Fruit fly (Drosophila melanogaster) whole organism, embryonic: ENCODE data around the gene CG34183.

ENCODE experiments used
- Ada2b ChIP-seq: fragments of 200-800 bp; sonication (Bioruptor generic); IDR thresholded peaks from 2 replicates; pipeline ENCODE4 v1.3.6; 2022; ENCODE audit warnings: missing biosample characterization, missing genetic modification characterization
- Awh ChIP-seq: fragments of 200-800 bp; sonication (Bioruptor generic); IDR thresholded peaks from 2 replicates; pipeline ENCODE4, ENCODE4 v1.3.6; 2022; ENCODE audit warnings: missing biosample characterization, missing genetic modification characterization
- CG1024 ChIP-seq: fragments of 200-800 bp; sonication (Bioruptor generic); IDR thresholded peaks from 2 replicates; pipeline ENCODE4 v1.3.6; 2022; ENCODE audit warnings: missing biosample characterization, missing genetic modification characterization
- CG10431 ChIP-seq: fragments of 200-800 bp; sonication (Bioruptor generic); optimal IDR thresholded peaks from 3 replicates; lab custom pipeline; 2018; ENCODE audit warnings: missing biosample characterization, mild to moderate bottlenecking, missing genetic modification characterization
- CG11723 ChIP-seq: fragments of 200-800 bp; sonication (Bioruptor generic); optimal IDR thresholded peaks from 2 replicates; lab custom pipeline; 2017; ENCODE audit warnings: missing biosample characterization, mild to moderate bottlenecking, missing genetic modification characterization
- CG12391 ChIP-seq: fragments of 200-800 bp; sonication (Bioruptor generic); optimal IDR thresholded peaks from 3 replicates; lab custom pipeline; 2018; ENCODE audit warnings: missing biosample characterization, mild to moderate bottlenecking, missing genetic modification characterization, moderate library complexity
- CG12659 ChIP-seq: fragments of 200-800 bp; sonication (Bioruptor generic); optimal IDR thresholded peaks from 3 replicates; lab custom pipeline; 2017; ENCODE audit warnings: mild to moderate bottlenecking, missing biosample characterization, missing genetic modification reagents, missing genetic modification characterization
- CG13287 ChIP-seq: fragments of 200-800 bp; sonication (Bioruptor generic); IDR thresholded peaks from 2 replicates; pipeline ENCODE4 v1.3.6; 2022; ENCODE audit warnings: missing biosample characterization, missing genetic modification characterization; ENCODE audit not compliant: partially characterized antibody
- CG14014 ChIP-seq: fragments of 200-800 bp; sonication (Bioruptor generic); IDR thresholded peaks from 2 replicates; pipeline ENCODE4 v1.3.6; 2022; ENCODE audit warnings: missing biosample characterization, missing genetic modification characterization
- CG14860 ChIP-seq: fragments of 200-800 bp; sonication (Bioruptor generic); IDR thresholded peaks from 3 replicates; pipeline ENCODE4 v1.3.6; 2022; ENCODE audit warnings: missing biosample characterization, missing genetic modification characterization; ENCODE audit not compliant: partially characterized antibody
- CG15601 ChIP-seq: fragments of 200-800 bp; sonication (Bioruptor generic); optimal IDR thresholded peaks from 3 replicates; lab custom pipeline; 2019; ENCODE audit warnings: missing biosample characterization, mild to moderate bottlenecking, missing genetic modification characterization, moderate library complexity
- CG16779 ChIP-seq: fragments of 200-800 bp; sonication (Bioruptor generic); IDR thresholded peaks from 2 replicates; pipeline ENCODE4 v1.3.6; 2022; ENCODE audit warnings: missing biosample characterization, missing genetic modification characterization
- CG1792 ChIP-seq: fragments of 200-800 bp; sonication (Bioruptor generic); optimal IDR thresholded peaks from 2 replicates; lab custom pipeline; 2016; ENCODE audit warnings: missing biosample characterization, missing genetic modification characterization
- CG1832 ChIP-seq: fragments of 200-800 bp; sonication (Bioruptor generic); optimal IDR thresholded peaks from 2 replicates; lab custom pipeline; 2017; ENCODE audit warnings: missing biosample characterization, mild to moderate bottlenecking, missing genetic modification characterization, inconsistent platforms
- CG18476 ChIP-seq: fragments of 200-800 bp; sonication (Bioruptor generic); optimal IDR thresholded peaks from 2 replicates; lab custom pipeline; 2016; ENCODE audit warnings: missing biosample characterization, mild to moderate bottlenecking, missing genetic modification characterization
- CG2199 ChIP-seq: fragments of 200-800 bp; sonication (Bioruptor generic); IDR thresholded peaks from 3 replicates; pipeline ENCODE4 v1.3.6; 2022; ENCODE audit warnings: missing biosample characterization, missing genetic modification characterization
- CG2875 ChIP-seq: fragments of 200-800 bp; sonication (Bioruptor generic); optimal IDR thresholded peaks from 2 replicates; lab custom pipeline; 2017; ENCODE audit warnings: missing biosample characterization, mild to moderate bottlenecking, missing genetic modification characterization, missing genetic modification reagents
- CG3065 ChIP-seq: fragments of 200-800 bp; sonication (Bioruptor generic); optimal IDR thresholded peaks from 2 replicates; lab custom pipeline; 2016; ENCODE audit warnings: missing biosample characterization, missing genetic modification characterization
- CG42726 ChIP-seq: fragments of 200-800 bp; sonication (Bioruptor generic); IDR thresholded peaks from 2 replicates; pipeline ENCODE4 v1.3.6; 2022; ENCODE audit warnings: missing biosample characterization, missing genetic modification characterization; ENCODE audit not compliant: partially characterized antibody
- CG4617 ChIP-seq: fragments of 200-800 bp; sonication (Bioruptor generic); optimal IDR thresholded peaks from 3 replicates; lab custom pipeline; 2016; ENCODE audit warnings: missing biosample characterization, missing genetic modification characterization, borderline replicate concordance
- CG8765 ChIP-seq: fragments of 200-800 bp; sonication (Bioruptor generic); IDR thresholded peaks from 2 replicates; pipeline ENCODE4 v1.3.6; 2022; ENCODE audit warnings: missing biosample characterization, missing genetic modification characterization
- CG9215 ChIP-seq: fragments of 200-800 bp; sonication (Bioruptor generic); IDR thresholded peaks from 2 replicates; pipeline ENCODE4 v1.3.6; 2022; ENCODE audit warnings: missing biosample characterization, missing genetic modification characterization
- E2f2 ChIP-seq: fragments of 200-800 bp; sonication (Bioruptor generic); IDR thresholded peaks from 2 replicates; pipeline ENCODE4 v1.3.6; 2022; ENCODE audit warnings: missing biosample characterization, missing genetic modification characterization
- Gsc ChIP-seq: fragments of 200-800 bp; sonication (Bioruptor generic); IDR thresholded peaks from 2 replicates; pipeline ENCODE4 v1.3.6; 2022; ENCODE audit warnings: missing biosample characterization, missing genetic modification characterization
- Hand ChIP-seq: fragments of 200-800 bp; sonication (Bioruptor generic); optimal IDR thresholded peaks from 2 replicates; lab custom pipeline; 2017; ENCODE audit warnings: mild to moderate bottlenecking, missing biosample characterization, missing genetic modification reagents, missing genetic modification characterization
- Hmr ChIP-seq: fragments of 200-800 bp; sonication (Bioruptor generic); optimal IDR thresholded peaks from 3 replicates; lab custom pipeline; 2017; ENCODE audit warnings: mild to moderate bottlenecking, missing biosample characterization, missing genetic modification reagents, missing genetic modification characterization
- Hr51 ChIP-seq, 2 experiments: fragments of 200-800 bp; sonication (Bioruptor generic); optimal IDR thresholded peaks; 2 replicates in 1 of 2; 3 replicates in 1 of 2; lab custom pipeline; 2016 to 2018; ENCODE audit warnings: missing biosample characterization in 2 of 2, missing genetic modification characterization in 2 of 2, mild to moderate bottlenecking in 1 of 2, moderate library complexity in 1 of 2
- Hsf ChIP-seq: fragments of 200-800 bp; sonication (Bioruptor generic); optimal IDR thresholded peaks from 3 replicates; lab custom pipeline; 2016; ENCODE audit warnings: missing biosample characterization, missing genetic modification characterization
- NK7.1 ChIP-seq: fragments of 200-800 bp; sonication (Bioruptor generic); optimal IDR thresholded peaks from 3 replicates; lab custom pipeline; 2016; ENCODE audit warnings: missing biosample characterization, missing genetic modification characterization
- NfI ChIP-seq: fragments of 200-800 bp; sonication (Bioruptor generic); optimal IDR thresholded peaks from 3 replicates; lab custom pipeline; 2018; ENCODE audit warnings: missing biosample characterization, mild to moderate bottlenecking, missing genetic modification characterization, moderate library complexity
- TFAM ChIP-seq: fragments of 200-800 bp; sonication (Bioruptor generic); optimal IDR thresholded peaks from 2 replicates; lab custom pipeline; 2017; ENCODE audit warnings: missing biosample characterization, missing genetic modification characterization, inconsistent platforms
- Trl ChIP-seq, 3 experiments: fragments of >200 bp in 2 of 3; fragments of 200-800 bp in 1 of 3; sonication (Bioruptor generic) in 1 of 3; optimal IDR thresholded peaks; 2 replicates in 1 of 3; 3 replicates in 2 of 3; lab custom pipeline; 2016 to 2017; ENCODE audit warnings: missing biosample characterization in 1 of 3, missing genetic modification characterization in 1 of 3
- ase ChIP-seq: fragments of 200-800 bp; sonication (Bioruptor generic); IDR thresholded peaks from 3 replicates; pipeline ENCODE4 v1.3.6; 2022; ENCODE audit warnings: missing biosample characterization, missing genetic modification characterization
- bcd ChIP-seq: fragments of 200-800 bp; sonication (Bioruptor generic); optimal IDR thresholded peaks from 2 replicates; lab custom pipeline; 2017; ENCODE audit warnings: missing biosample characterization, mild to moderate bottlenecking, missing genetic modification characterization
- dimm ChIP-seq: fragments of 200-800 bp; sonication (Bioruptor generic); IDR thresholded peaks from 2 replicates; pipeline ENCODE4 v1.3.6; 2022; ENCODE audit warnings: missing biosample characterization, missing genetic modification characterization
- dm ChIP-seq: fragments of 200-800 bp; sonication (Bioruptor generic); optimal IDR thresholded peaks from 3 replicates; lab custom pipeline; 2016; ENCODE audit warnings: missing biosample characterization, missing genetic modification characterization
- eve ChIP-seq, 2 experiments: fragments of >200 bp; optimal IDR thresholded peaks; 2 replicates each; lab custom pipeline; 2017; ENCODE audit warnings: missing biosample characterization in 2 of 2, missing genetic modification characterization in 2 of 2
- gfzf ChIP-seq: fragments of 200-800 bp; sonication (Bioruptor generic); optimal IDR thresholded peaks from 2 replicates; lab custom pipeline; 2016; ENCODE audit warnings: missing biosample characterization, mild to moderate bottlenecking, missing genetic modification characterization, moderate library complexity
- gro ChIP-seq: fragments of 200-800 bp; sonication (Bioruptor generic); optimal IDR thresholded peaks from 2 replicates; lab custom pipeline; 2016; ENCODE audit warnings: missing biosample characterization, missing genetic modification characterization
- gsb ChIP-seq: fragments of 200-800 bp; sonication (Bioruptor generic); IDR thresholded peaks from 2 replicates; pipeline ENCODE4 v1.3.6; 2022; ENCODE audit warnings: missing biosample characterization, missing genetic modification characterization
- hkb ChIP-seq, 2 experiments: fragments of 200-800 bp in 1 of 2; fragments of >200 bp in 1 of 2; sonication (Bioruptor generic) in 1 of 2; IDR thresholded peaks in 1 of 2; optimal IDR thresholded peaks in 1 of 2; 2 replicates each; pipeline versions ENCODE4 v1.3.6 to Lab custom; 2017 to 2022; ENCODE audit warnings: missing biosample characterization in 1 of 2, missing genetic modification characterization in 1 of 2
- inv ChIP-seq: fragments of 200-800 bp; sonication (Bioruptor generic); IDR thresholded peaks from 2 replicates; pipeline ENCODE4 v1.3.6; 2022; ENCODE audit warnings: missing biosample characterization, missing genetic modification characterization; ENCODE audit not compliant: partially characterized antibody
- nau ChIP-seq: fragments of 200-800 bp; sonication (Bioruptor generic); optimal IDR thresholded peaks from 3 replicates; lab custom pipeline; 2017; ENCODE audit warnings: missing biosample characterization, mild to moderate bottlenecking, missing genetic modification characterization, missing genetic modification reagents
- psq ChIP-seq: fragments of 200-800 bp; sonication (Bioruptor generic); optimal IDR thresholded peaks from 2 replicates; lab custom pipeline; 2017; ENCODE audit warnings: missing biosample characterization, missing genetic modification characterization
- sisA ChIP-seq: fragments of 200-800 bp; sonication (Bioruptor generic); IDR thresholded peaks from 2 replicates; pipeline ENCODE4 v1.3.6; 2022; ENCODE audit warnings: missing biosample characterization, missing genetic modification characterization
- tin ChIP-seq: fragments of 200-800 bp; sonication (Bioruptor generic); optimal IDR thresholded peaks from 3 replicates; lab custom pipeline; 2016; ENCODE audit warnings: missing biosample characterization, missing genetic modification characterization
- vvl ChIP-seq: fragments of 200-800 bp; sonication (Bioruptor generic); IDR thresholded peaks from 2 replicates; pipeline ENCODE4 v1.3.6; 2022; ENCODE audit warnings: missing biosample characterization, missing genetic modification characterization
- zfh2 ChIP-seq: fragments of 200-800 bp; sonication (Bioruptor generic); optimal IDR thresholded peaks from 2 replicates; lab custom pipeline; 2016; ENCODE audit warnings: missing biosample characterization, missing genetic modification characterization

The CG34183 gene

DNA sequence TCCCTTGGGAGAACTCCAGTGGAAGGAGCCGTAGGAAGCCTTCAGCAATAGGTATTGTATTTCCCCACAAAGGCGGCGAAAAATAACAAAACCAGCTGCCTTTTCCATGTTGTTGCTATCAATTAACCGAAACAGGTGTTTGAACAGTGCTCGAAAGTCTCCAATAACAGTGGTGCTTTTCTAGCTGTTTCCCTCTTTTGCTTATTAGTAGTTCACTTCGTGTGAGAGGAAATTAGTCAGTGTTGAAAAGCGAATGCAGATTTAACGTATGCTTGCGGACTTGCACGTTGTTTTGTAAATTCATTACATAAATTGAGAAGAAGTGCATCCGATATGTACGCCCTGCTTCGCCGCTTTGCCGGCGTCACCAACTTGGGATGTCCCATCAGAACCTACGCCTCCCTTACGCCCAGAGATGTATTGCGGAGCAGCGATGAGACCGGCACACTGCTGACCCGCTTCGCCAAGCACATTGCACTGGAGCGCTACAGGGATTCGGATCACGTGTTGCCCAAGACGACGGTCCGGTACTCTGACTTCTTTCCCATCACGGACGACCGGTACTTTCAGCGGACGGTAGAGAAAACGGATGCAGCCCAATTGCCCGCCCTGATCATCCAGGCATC, 48.2 kb upstream of the CG34183 start, which contains the start of the genes Datp and CG4619 (continued):
- TF ChIP-seq CG1024 (GFP tag; lab: Robert Waterston, UW) (0 out of 2 replicates have a peak, but pooled peaks have one; percentile 6), hkb (optimal IDR thresholded peaks at IDR 0.05; lab: Kevin White, UChicago) (no peak), hkb (GFP tag; IDR thresholded peaks at IDR 0.05; lab: Robert Waterston, UW) (no peak), vvl (GFP tag; lab: Robert Waterston, UW) (peak; percentile 63; the same call in 1 of the 2 replicates), bcd (GFP tag; lab: Kevin White, UChicago) (peak; percentile 30), Awh (GFP tag; lab: Robert Waterston, UW) (no peak), CG14860 (GFP tag; lab: Robert Waterston, UW) (0 out of 3 replicates have a peak, but pooled peaks have one; percentile 7), CG42726 (GFP tag; lab: Robert Waterston, UW) (no peak), Hsf (GFP tag; lab: Kevin White, UChicago) (peak; percentile 23), CG10431 (GFP tag; lab: Kevin White, UChicago) (peak; percentile 68), CG16779 (GFP tag; lab: Robert Waterston, UW) (no peak), CG4617 (GFP tag; lab: Kevin White, UChicago) (peak; percentile 55), Hmr (GFP tag; lab: Kevin White, UChicago) (no peak), CG2199 (no peak), zfh2 (GFP tag; lab: Kevin White, UChicago) (peak; percentile 77), CG12659 (GFP tag; lab: Kevin White, UChicago) (peak; percentile 44), CG11723 (GFP tag; lab: Kevin White, UChicago) (no peak), gsb (no peak), sisA (GFP tag; lab: Robert Waterston, UW) (no peak), Trl (optimal IDR thresholded peaks at IDR 0.05; lab: Kevin White, UChicago) (peak in 1 of 2 experiments; percentile 15), Trl (GFP tag; optimal IDR thresholded peaks at IDR 0.05; lab: Kevin White, UChicago) (peak; percentile 64), CG8765 (GFP tag; lab: Robert Waterston, UW) (no peak), NK7.1 (GFP tag; lab: Kevin White, UChicago) (no peak), E2f2 (GFP tag; lab: Robert Waterston, UW) (peak; percentile 32; the same call in 1 of the 2 replicates), CG18476 (GFP tag; lab: Kevin White, UChicago) (no peak), ase (GFP tag; lab: Robert Waterston, UW) (no peak), Hand (GFP tag; lab: Kevin White, UChicago) (no peak), CG9215 (peak; percentile 38), TFAM (GFP tag; lab: Kevin White, UChicago) (no peak), CG14014 (0 out of 2 replicates have a peak, but pooled peaks have one; percentile 13), CG2875 (GFP tag; lab: Kevin White, UChicago) (no peak), NfI (GFP tag; lab: Kevin White, UChicago) (peak; percentile 61), CG15601 (no peak), dm (GFP tag; lab: Kevin White, UChicago) (peak; percentile 89), CG1792 (GFP tag; lab: Kevin White, UChicago) (no peak), Gsc (GFP tag; lab: Robert Waterston, UW) (no peak), CG3065 (no peak), nau (no peak), tin (GFP tag; lab: Kevin White, UChicago) (peak; percentile 31), CG13287 (GFP tag; lab: Robert Waterston, UW) (peak; percentile 26; the same call in 1 of the 2 replicates), gfzf (GFP tag; lab: Kevin White, UChicago) (no peak), gro (GFP tag; lab: Kevin White, UChicago) (peak; percentile 24), inv (GFP tag; lab: Robert Waterston, UW) (no peak), psq (no peak), Hr51 (GFP tag; optimal IDR thresholded peaks at IDR 0.05; lab: Kevin White, UChicago) (no peak), Ada2b (GFP tag; lab: Robert Waterston, UW) (no peak; the same call in 1 of the 2 replicates), CG12391 (tag; lab: Kevin White, UChicago) (peak; percentile 19), CG1832 (GFP tag; lab: Kevin White, UChicago) (no peak), eve (GFP tag; optimal IDR thresholded peaks at IDR 0.05; lab: Kevin White, UChicago) (no peak), dimm (GFP tag; lab: Robert Waterston, UW) (no peak)
